Worm (Caenorhabditis elegans): ENCODE measurements around the gene vha-17.
A peak's percentile ranks its signal among the peaks of the same experiment; 100 is the strongest.
"Not testable (repeated sequence)": the region's sequence is repeated elsewhere in the genome, so short reads cannot be mapped to it uniquely, and the experiment has no call there.

Gene vha-17

ce11 chrIV:9304617-9305016 is 17.0 kb upstream of the vha-17 start, which contains the start of gene F49C12.5:
TSS of gene F49C12.5 (plus strand) at chrIV:9304917.
- TF ChIP-seq ZK185.1 (tag; optimal IDR thresholded peaks at IDR 0.05; ENCODE audit: poor library complexity, severe bottlenecking), result no peak
- TF ChIP-seq Y79H2A.3 (GFP tag; conservative IDR thresholded peaks at IDR 0.05), result no peak
- no peak for TF ChIP-seq F10E7.11 (tag; optimal IDR thresholded peaks at IDR 0.05)
- TF ChIP-seq snpc-1.1 (tag; optimal IDR thresholded peaks at IDR 0.05; ENCODE audit: insufficient read depth), result no peak
- TF ChIP-seq rcor-1 (GFP tag; IDR thresholded peaks at IDR 0.05), result no peak
- no peak for TF ChIP-seq unc-130 (GFP tag; optimal IDR thresholded peaks at IDR 0.05)

DNA sequence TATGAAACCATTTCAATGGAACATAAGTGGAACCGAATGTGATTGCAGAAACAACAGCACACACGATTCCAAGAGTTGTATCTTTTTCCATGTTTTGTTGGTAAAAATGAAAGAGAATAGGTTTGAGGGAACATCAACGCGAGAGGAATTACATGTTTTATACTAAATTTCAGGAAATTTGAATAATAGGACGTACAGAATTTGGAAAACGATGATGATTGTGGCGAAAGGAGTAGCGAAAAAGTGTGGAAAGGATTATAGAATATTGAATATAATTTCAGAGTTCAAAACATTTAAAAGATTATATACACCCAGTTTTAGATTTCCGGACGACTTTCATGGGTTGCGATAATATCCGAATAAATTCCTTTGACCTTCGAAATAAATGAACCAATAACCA is 12.6 kb upstream of the vha-17 start, which contains the start of gene F49C12.6:
Gene F49C12.6 (minus strand): TSS at position 101 of the 400 bp plus-strand sequence.
- TF ChIP-seq cebp-2 (GFP tag; IDR thresholded peaks at IDR 0.05) (no peak), T07F8.4 (tag; optimal IDR thresholded peaks at IDR 0.05) (no peak), dox-1 (GFP tag; IDR thresholded peaks at IDR 0.05) (no peak), lsy-27 (tag; optimal IDR thresholded peaks at IDR 0.05; ENCODE audit: borderline replicate concordance, insufficient read depth) (no peak), ZK185.1 (tag; optimal IDR thresholded peaks at IDR 0.05; ENCODE audit: poor library complexity, severe bottlenecking) (no peak), aptf-2 (GFP tag; conservative IDR thresholded peaks at IDR 0.05) (no peak), madf-6 (GFP tag; IDR thresholded peaks at IDR 0.05) (no peak), nfya-1 (tag; optimal IDR thresholded peaks at IDR 0.05; ENCODE audit: borderline replicate concordance, insufficient read depth) (no peak), ztf-26 (tag; optimal IDR thresholded peaks at IDR 0.05) (no peak), unc-130 (GFP tag; optimal IDR thresholded peaks at IDR 0.05) (no peak), unc-62 (GFP tag; optimal IDR thresholded peaks at IDR 0.05) (no peak), dpl-1 (GFP tag; optimal IDR thresholded peaks at IDR 0.05) (no peak), nfya-2 (GFP tag; IDR thresholded peaks at IDR 0.05) (no peak), ztf-3 (GFP tag; optimal IDR thresholded peaks at IDR 0.05) (no peak), attf-6 (GFP tag; IDR thresholded peaks at IDR 0.05) (no peak), ztf-22 (GFP tag; optimal IDR thresholded peaks at IDR 0.05) (no peak), nhr-90 (tag; optimal IDR thresholded peaks at IDR 0.05) (no peak), egl-44 (GFP tag; IDR thresholded peaks at IDR 0.05) (no peak), die-1 (tag; optimal IDR thresholded peaks at IDR 0.05) (no peak), Y53G8AR.9 (GFP tag; conservative IDR thresholded peaks at IDR 0.05) (no peak)

DNA sequence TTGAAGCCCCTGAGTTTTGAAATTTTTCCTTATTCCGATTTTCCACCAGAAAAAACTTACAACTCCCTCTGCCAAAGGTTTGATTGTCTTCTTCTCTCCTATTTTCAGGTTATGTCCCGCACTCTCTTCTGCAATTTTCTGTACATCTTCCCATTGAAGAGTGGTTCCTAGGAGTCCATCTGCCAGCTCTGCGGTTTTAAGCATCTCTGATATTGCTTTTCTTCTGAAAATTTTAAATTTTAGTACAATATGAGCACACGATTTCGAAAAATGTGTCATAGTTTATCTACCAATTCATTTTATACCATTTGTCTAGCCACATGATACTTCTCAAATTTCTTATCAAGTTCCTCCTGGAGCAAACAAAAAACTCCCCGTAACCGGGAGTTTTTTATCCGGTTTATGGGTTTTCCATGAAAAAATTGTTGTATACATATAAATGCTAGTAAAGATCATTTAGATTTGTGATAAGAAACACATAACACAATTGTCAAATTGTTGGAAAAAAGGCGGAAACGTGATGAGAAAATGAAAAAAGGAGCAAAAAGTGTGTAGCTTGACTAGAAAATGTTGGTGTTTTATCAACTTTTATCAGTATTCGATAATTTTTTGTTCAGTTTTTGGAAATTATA is 10.6 kb upstream of the vha-17 start:
- TF ChIP-seq ets-4 (GFP tag; optimal IDR thresholded peaks at IDR 0.05) (peak; percentile 45), nfya-2 (GFP tag; IDR thresholded peaks at IDR 0.05) (no peak), nhr-80 (tag; optimal IDR thresholded peaks at IDR 0.05) (peak; percentile 73)

- TF ChIP-seq attf-6, ztf-25, bed-2 (GFP tag; IDR thresholded peaks at IDR 0.05): not testable (repeated sequence)
These were observed 8.8 kb upstream of the vha-17 start, which contains the start of gene F49C12.7 for ce11 chrIV:9312827-9313226. TSS of gene F49C12.7 (minus strand) at chrIV:9312927.

ce11 chrIV:9316068-9316681 is 5.4 kb upstream of the vha-17 start, which contains the start of the genes F49C12.9 and rpn-7:
TSS of gene F49C12.9 (minus strand) at chrIV:9316215.
TSS of gene rpn-7 (plus strand) at chrIV:9316631.
- TF ChIP-seq Y95B8A.8 (GFP tag; IDR thresholded peaks at IDR 0.05) (no peak), ztf-6 (GFP tag; IDR thresholded peaks at IDR 0.05) (no peak), unc-130 (GFP tag; optimal IDR thresholded peaks at IDR 0.05) (no peak), mcd-1 (GFP tag; IDR thresholded peaks at IDR 0.05) (no peak; the same call in 1 of the 2 replicates), K11D2.4 (GFP tag; IDR thresholded peaks at IDR 0.05) (no peak), dpl-1 (GFP tag; optimal IDR thresholded peaks at IDR 0.05) (no peak), madf-10 (tag; optimal IDR thresholded peaks at IDR 0.05) (no peak), snpc-1.3 (tag; optimal IDR thresholded peaks at IDR 0.05; ENCODE audit: insufficient read depth) (no peak), ama-1 (optimal IDR thresholded peaks at IDR 0.05) (no peak), ama-1 (GFP tag; optimal IDR thresholded peaks at IDR 0.05) (no peak), dpff-1 (tag; optimal IDR thresholded peaks at IDR 0.05) (no peak), hlh-26 (GFP tag; conservative IDR thresholded peaks at IDR 0.05) (no peak), rpc-1 (optimal IDR thresholded peaks at IDR 0.05) (peak; percentile 9), rpc-1 (tag; optimal IDR thresholded peaks at IDR 0.05) (no peak), B0019.2 (GFP tag; conservative IDR thresholded peaks at IDR 0.05) (no peak), Y53G8AR.9 (GFP tag; conservative IDR thresholded peaks at IDR 0.05) (no peak)
